Worm (Caenorhabditis elegans): Measurements from ENCODE around the gene T23B12.6.
A peak's percentile ranks its signal among the peaks of the same experiment; 100 is the strongest.

T23B12.6 gene

ce11 chrV:8495106-8495505 is 34.9 kb upstream of the T23B12.6 start (continued):
- TF ChIP-seq nhr-102 (tag; optimal IDR thresholded peaks at IDR 0.05), result no peak
- TF ChIP-seq daf-12 (tag; optimal IDR thresholded peaks at IDR 0.05), result no peak
- 0 out of 2 replicates have a peak, but pooled peaks have one; percentile 58 for TF ChIP-seq dmd-8 (GFP tag; IDR thresholded peaks at IDR 0.05)
- no peak for TF ChIP-seq saeg-2 (GFP tag; IDR thresholded peaks at IDR 0.05)
- no peak for TF ChIP-seq nhr-77 (tag; optimal IDR thresholded peaks at IDR 0.05)
- TF ChIP-seq dmd-6 (GFP tag; IDR thresholded peaks at IDR 0.05), result no peak
- TF ChIP-seq ama-1 (optimal IDR thresholded peaks at IDR 0.05), result no peak
- no peak for TF ChIP-seq hlh-11 (tag; optimal IDR thresholded peaks at IDR 0.05)
- no peak for TF ChIP-seq mdl-1 (tag; optimal IDR thresholded peaks at IDR 0.05)
- TF ChIP-seq ceh-44 (GFP tag; IDR thresholded peaks at IDR 0.05), result no peak
- TF ChIP-seq F44E2.7 (GFP tag; IDR thresholded peaks at IDR 0.05), result no peak
- TF ChIP-seq zfp-2 (tag; optimal IDR thresholded peaks at IDR 0.05), result no peak
- no peak for TF ChIP-seq hmg-1.1 (GFP tag; IDR thresholded peaks at IDR 0.05)
- no peak for TF ChIP-seq R02D3.7 (tag; optimal IDR thresholded peaks at IDR 0.05)
- TF ChIP-seq mxl-2 (GFP tag; conservative IDR thresholded peaks at IDR 0.05), result no peak
- no peak for TF ChIP-seq ceh-20 (GFP tag; IDR thresholded peaks at IDR 0.05)
- TF ChIP-seq nhr-11 (tag; optimal IDR thresholded peaks at IDR 0.05), result no peak
- TF ChIP-seq cey-2 (tag; optimal IDR thresholded peaks at IDR 0.05; ENCODE audit: borderline replicate concordance, insufficient read depth), result no peak
- TF ChIP-seq lin-39 (tag; optimal IDR thresholded peaks at IDR 0.05), result no peak
- no peak for TF ChIP-seq ceh-82 (tag; optimal IDR thresholded peaks at IDR 0.05)
- TF ChIP-seq sdz-12 (GFP tag; optimal IDR thresholded peaks at IDR 0.05), result no peak
- no peak for TF ChIP-seq zfp-3 (GFP tag; conservative IDR thresholded peaks at IDR 0.05)
- no peak for TF ChIP-seq lin-1 (GFP tag; IDR thresholded peaks at IDR 0.05)
- no peak for TF ChIP-seq zip-11 (GFP tag; IDR thresholded peaks at IDR 0.05)
- no peak for TF ChIP-seq nhr-10 (tag; optimal IDR thresholded peaks at IDR 0.05)
- no peak for TF ChIP-seq egl-27 (tag; optimal IDR thresholded peaks at IDR 0.05)
- TF ChIP-seq madf-5 (GFP tag; IDR thresholded peaks at IDR 0.05), result peak in 1 of 2 experiments; percentile 28; a peak in 1 of 4 replicates
- no peak for TF ChIP-seq ztf-7 (tag; optimal IDR thresholded peaks at IDR 0.05)
- TF ChIP-seq arid-1 (GFP tag; conservative IDR thresholded peaks at IDR 0.05), result 0 out of 2 replicates have a peak, but pooled peaks have one; percentile 28
- TF ChIP-seq Y48G9A.11 (GFP tag; IDR thresholded peaks at IDR 0.05), result no peak
- no peak for TF ChIP-seq ztf-11 (tag; optimal IDR thresholded peaks at IDR 0.05)

ce11 chrV:8494260-8494939 is 34.2 kb upstream of the T23B12.6 start, which contains the start of gene pxn-1:
Gene pxn-1 (plus strand): TSS chrV:8494889.
- TF ChIP-seq dmd-8 (GFP tag; IDR thresholded peaks at IDR 0.05) (no peak), unc-62 (GFP tag; optimal IDR thresholded peaks at IDR 0.05 in 1 of 2) (peak in 1 of 2 experiments; percentile 77), unc-62 (tag; optimal IDR thresholded peaks at IDR 0.05) (no peak), egl-27 (tag; optimal IDR thresholded peaks at IDR 0.05) (no peak), madf-5 (GFP tag; IDR thresholded peaks at IDR 0.05) (no peak)

ce11 chrV:8481274-8481673 is 21.1 kb upstream of the T23B12.6 start:
- TF ChIP-seq unc-62 (GFP tag; optimal IDR thresholded peaks at IDR 0.05 in 1 of 2) (peak in 1 of 2 experiments; percentile 92), unc-62 (tag; optimal IDR thresholded peaks at IDR 0.05) (no peak), zip-11 (GFP tag; IDR thresholded peaks at IDR 0.05) (no peak)

DNA sequence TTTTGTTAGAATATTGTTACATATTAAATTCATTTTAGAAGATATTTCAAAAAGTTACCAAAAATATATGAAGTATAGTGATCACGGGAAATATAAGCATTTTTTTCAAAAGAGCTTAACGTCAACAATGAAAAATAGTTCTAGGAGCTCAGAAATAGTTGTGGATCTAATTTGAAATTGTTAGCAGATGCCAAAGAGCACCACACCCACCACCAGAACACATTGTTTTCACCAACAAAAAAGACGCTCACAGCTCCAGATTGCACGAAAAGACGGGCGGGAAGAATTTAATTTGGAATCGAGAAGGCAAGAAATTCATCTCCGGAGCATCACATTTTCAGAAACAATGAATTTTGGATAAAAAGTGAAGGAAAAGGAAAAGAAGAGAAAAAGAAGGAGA is 10.7 kb upstream of the T23B12.6 start, which contains the start of gene gplb-1:
Gene gplb-1 (minus strand): TSS at position 337 of the 400 bp plus-strand sequence.
- TF ChIP-seq ztf-11 (tag; optimal IDR thresholded peaks at IDR 0.05) (no peak), madf-5 (GFP tag; IDR thresholded peaks at IDR 0.05) (no peak), mes-2 (tag; optimal IDR thresholded peaks at IDR 0.05; ENCODE audit: poor library complexity, severe bottlenecking) (no peak), egl-43 (GFP tag; IDR thresholded peaks at IDR 0.05) (no peak), aha-1 (tag) (peak; percentile 89)
